Fruit fly (Drosophila melanogaster) whole organism, embryonic: ENCODE results near the gene spz5.

Source experiments
- ATbp ChIP-seq: fragments of 200-800 bp; sonication (Bioruptor generic); optimal IDR thresholded peaks from 2 replicates; lab custom pipeline; 2017; ENCODE audit warnings: missing biosample characterization, mild to moderate bottlenecking, missing genetic modification characterization, missing genetic modification reagents
- Awh ChIP-seq: fragments of 200-800 bp; sonication (Bioruptor generic); IDR thresholded peaks from 2 replicates; pipeline ENCODE4, ENCODE4 v1.3.6; 2022; ENCODE audit warnings: missing biosample characterization, missing genetic modification characterization
- Bgb ChIP-seq: fragments of 200-800 bp; sonication (Bioruptor generic); IDR thresholded peaks from 2 replicates; pipeline ENCODE4 v1.3.6; 2022; ENCODE audit warnings: missing biosample characterization, missing genetic modification characterization; ENCODE audit not compliant: partially characterized antibody
- CG1024 ChIP-seq: fragments of 200-800 bp; sonication (Bioruptor generic); IDR thresholded peaks from 2 replicates; pipeline ENCODE4 v1.3.6; 2022; ENCODE audit warnings: missing biosample characterization, missing genetic modification characterization
- CG10267 ChIP-seq: fragments of 200-800 bp; sonication (Bioruptor generic); optimal IDR thresholded peaks from 2 replicates; lab custom pipeline; 2018; ENCODE audit warnings: missing biosample characterization, mild to moderate bottlenecking, missing genetic modification characterization, moderate library complexity
- CG11093 ChIP-seq: fragments of 200-800 bp; sonication (Bioruptor generic); IDR thresholded peaks from 3 replicates; pipeline ENCODE4 v1.3.6; 2022; ENCODE audit warnings: missing biosample characterization, missing genetic modification characterization
- CG12155 ChIP-seq: fragments of 200-800 bp; sonication (Bioruptor generic); optimal IDR thresholded peaks from 3 replicates; lab custom pipeline; 2016; ENCODE audit warnings: missing biosample characterization, missing genetic modification characterization
- CG13424 ChIP-seq: fragments of 200-800 bp; sonication (Bioruptor generic); optimal IDR thresholded peaks from 2 replicates; lab custom pipeline; 2019; ENCODE audit warnings: missing biosample characterization, mild to moderate bottlenecking, missing genetic modification characterization, moderate library complexity
- CG18262 ChIP-seq: fragments of 200-800 bp; optimal IDR thresholded peaks from 3 replicates; lab custom pipeline; 2019; ENCODE audit warnings: missing biosample characterization, mild to moderate bottlenecking, missing genetic modification characterization, moderate library complexity
- CG2116 ChIP-seq: fragments of 200-800 bp; sonication (Bioruptor generic); optimal IDR thresholded peaks from 3 replicates; lab custom pipeline; 2018; ENCODE audit warnings: missing biosample characterization, mild to moderate bottlenecking, missing genetic modification characterization
- CG32767 ChIP-seq: fragments of 200-800 bp; sonication (Bioruptor generic); IDR thresholded peaks from 2 replicates; pipeline ENCODE4 v1.3.6; 2022; ENCODE audit warnings: missing biosample characterization, missing genetic modification characterization
- CG3838 ChIP-seq: fragments of 200-800 bp; sonication (Bioruptor generic); optimal IDR thresholded peaks from 3 replicates; lab custom pipeline; 2016; ENCODE audit warnings: missing biosample characterization, missing genetic modification characterization
- CG4854 ChIP-seq: fragments of 200-800 bp; sonication (Bioruptor generic); optimal IDR thresholded peaks from 2 replicates; lab custom pipeline; 2016; ENCODE audit warnings: missing biosample characterization, missing genetic modification characterization, inconsistent platforms
- CG6683 ChIP-seq: fragments of 200-800 bp; sonication (Bioruptor generic); optimal IDR thresholded peaks from 2 replicates; lab custom pipeline; 2017; ENCODE audit warnings: missing biosample characterization, mild to moderate bottlenecking, missing genetic modification characterization, missing genetic modification reagents
- CG6689 ChIP-seq: fragments of 200-800 bp; sonication (Bioruptor generic); IDR thresholded peaks from 2 replicates; pipeline ENCODE4 v1.3.6; 2022; ENCODE audit warnings: missing biosample characterization, missing genetic modification characterization
- CG7271 ChIP-seq: fragments of 200-800 bp; sonication (Bioruptor generic); optimal IDR thresholded peaks from 2 replicates; lab custom pipeline; 2018; ENCODE audit warnings: missing biosample characterization, mild to moderate bottlenecking, missing genetic modification characterization, moderate library complexity
- CTCF ChIP-seq: fragments of 200-800 bp; sonication (Bioruptor generic); optimal IDR thresholded peaks from 2 replicates; lab custom pipeline; 2017; ENCODE audit warnings: missing biosample characterization, mild to moderate bottlenecking, missing genetic modification characterization, moderate library complexity
- Dll ChIP-seq: fragments of 200-800 bp; sonication (Bioruptor generic); IDR thresholded peaks from 4 replicates; pipeline ENCODE4 v1.3.6; 2022; ENCODE audit warnings: missing biosample characterization, missing genetic modification characterization; ENCODE audit not compliant: partially characterized antibody
- Drgx ChIP-seq: fragments of 200-800 bp; sonication (Bioruptor generic); IDR thresholded peaks from 2 replicates; pipeline ENCODE4 v1.3.6; 2022; ENCODE audit warnings: missing biosample characterization, missing genetic modification characterization
- E2f2 ChIP-seq: fragments of 200-800 bp; sonication (Bioruptor generic); IDR thresholded peaks from 2 replicates; pipeline ENCODE4 v1.3.6; 2022; ENCODE audit warnings: missing biosample characterization, missing genetic modification characterization
- Elba2 ChIP-seq: fragments of 200-800 bp; sonication (Bioruptor generic); optimal IDR thresholded peaks from 3 replicates; lab custom pipeline; 2016; ENCODE audit warnings: missing biosample characterization, missing genetic modification characterization
- Fer3 ChIP-seq: fragments of 200-800 bp; sonication (Bioruptor generic); optimal IDR thresholded peaks from 2 replicates; lab custom pipeline; 2018; ENCODE audit warnings: missing biosample characterization, mild to moderate bottlenecking, missing genetic modification characterization, moderate library complexity
- HLHmδ ChIP-seq: fragments of 200-800 bp; sonication (Bioruptor generic); optimal IDR thresholded peaks from 2 replicates; lab custom pipeline; 2018; ENCODE audit warnings: missing biosample characterization, mild to moderate bottlenecking, missing genetic modification characterization, moderate library complexity
- HmgD ChIP-seq: fragments of 200-800 bp; sonication (Bioruptor generic); optimal IDR thresholded peaks from 3 replicates; lab custom pipeline; 2016; ENCODE audit warnings: missing biosample characterization, missing genetic modification characterization
- MESR4 ChIP-seq: fragments of 200-800 bp; sonication (Bioruptor generic); optimal IDR thresholded peaks from 2 replicates; lab custom pipeline; 2018; ENCODE audit warnings: missing biosample characterization, mild to moderate bottlenecking, missing genetic modification characterization, moderate library complexity
- Med ChIP-seq: fragments of 200-800 bp; sonication (Bioruptor generic); peaks from one replicate; lab custom pipeline; 2016; ENCODE audit warnings: missing biosample characterization, missing genetic modification characterization, mild to moderate bottlenecking, inconsistent platforms, moderate library complexity
- NC2α ChIP-seq: fragments of 200-800 bp; sonication (Bioruptor generic); optimal IDR thresholded peaks from 2 replicates; lab custom pipeline; 2016; ENCODE audit warnings: missing biosample characterization, missing genetic modification characterization
- Neu2 ChIP-seq: fragments of 200-800 bp; sonication (Bioruptor generic); optimal IDR thresholded peaks from 3 replicates; lab custom pipeline; 2016; ENCODE audit warnings: missing biosample characterization, missing genetic modification characterization, borderline replicate concordance
- Pdp1 ChIP-seq, 2 experiments: fragments of 200-800 bp; sonication (Bioruptor generic); optimal IDR thresholded peaks; 3 replicates each; lab custom pipeline; 2016; ENCODE audit warnings: missing biosample characterization in 2 of 2, missing genetic modification characterization in 2 of 2, mild to moderate bottlenecking in 1 of 2, moderate library complexity in 1 of 2
- Sry-β ChIP-seq: fragments of 200-800 bp; sonication (Bioruptor generic); optimal IDR thresholded peaks from 2 replicates; lab custom pipeline; 2018; ENCODE audit warnings: missing biosample characterization, mild to moderate bottlenecking, missing genetic modification characterization, moderate library complexity
- amos ChIP-seq: fragments of 200-800 bp; sonication (Bioruptor generic); IDR thresholded peaks from 2 replicates; pipeline ENCODE4 v1.3.6; 2022; ENCODE audit warnings: missing biosample characterization, missing genetic modification characterization; ENCODE audit not compliant: partially characterized antibody
- cato ChIP-seq: fragments of 200-800 bp; sonication (Bioruptor generic); optimal IDR thresholded peaks from 2 replicates; lab custom pipeline; 2016; ENCODE audit warnings: missing biosample characterization, missing genetic modification characterization, borderline replicate concordance
- chm ChIP-seq: fragments of 200-800 bp; sonication (Bioruptor generic); IDR thresholded peaks from 2 replicates; pipeline ENCODE4 v1.3.6; 2022; ENCODE audit warnings: missing biosample characterization, missing genetic modification characterization
- crc ChIP-seq: fragments of 200-800 bp; sonication (Bioruptor generic); optimal IDR thresholded peaks from 2 replicates; lab custom pipeline; 2016; ENCODE audit warnings: missing biosample characterization, missing genetic modification characterization
- dm ChIP-seq: fragments of 200-800 bp; sonication (Bioruptor generic); optimal IDR thresholded peaks from 3 replicates; lab custom pipeline; 2016; ENCODE audit warnings: missing biosample characterization, missing genetic modification characterization
- dmrt99B ChIP-seq: fragments of 200-800 bp; sonication (Bioruptor generic); optimal IDR thresholded peaks from 2 replicates; lab custom pipeline; 2018; ENCODE audit warnings: missing biosample characterization, mild to moderate bottlenecking, missing genetic modification characterization, moderate library complexity
- gce ChIP-seq: fragments of 200-800 bp; sonication (Bioruptor generic); IDR thresholded peaks from 3 replicates; pipeline ENCODE4 v1.3.6; 2022; ENCODE audit warnings: missing biosample characterization, missing genetic modification characterization
- gcm ChIP-seq: fragments of 200-800 bp; sonication (Bioruptor generic); optimal IDR thresholded peaks from 2 replicates; lab custom pipeline; 2019; ENCODE audit warnings: missing biosample characterization, mild to moderate bottlenecking, missing genetic modification characterization, moderate library complexity
- hb ChIP-seq: fragments of 200-800 bp; sonication (Bioruptor generic); IDR thresholded peaks from 3 replicates; pipeline ENCODE4 v1.3.6; 2022; ENCODE audit warnings: missing biosample characterization, missing genetic modification characterization; ENCODE audit not compliant: partially characterized antibody
- her ChIP-seq: fragments of 200-800 bp; sonication (Bioruptor generic); optimal IDR thresholded peaks from 2 replicates; lab custom pipeline; 2016; ENCODE audit warnings: missing biosample characterization, missing genetic modification characterization
- luna ChIP-seq: fragments of 200-800 bp; sonication (Bioruptor generic); optimal IDR thresholded peaks from 2 replicates; lab custom pipeline; 2016; ENCODE audit warnings: missing biosample characterization, missing genetic modification characterization
- pan ChIP-seq, 4 experiments: fragments of >200 bp in 3 of 4; fragments of 200-800 bp in 1 of 4; sonication (Bioruptor generic) in 1 of 4; optimal IDR thresholded peaks in 3 of 4; IDR thresholded peaks in 1 of 4; 2 replicates each; pipeline versions ENCODE4 v1.3.6 to Lab custom; 2017 to 2022; ENCODE audit warnings: missing biosample characterization in 2 of 4, missing genetic modification characterization in 2 of 4, mixed read lengths in 1 of 4
- pita ChIP-seq: fragments of 200-800 bp; sonication (Bioruptor generic); optimal IDR thresholded peaks from 2 replicates; lab custom pipeline; 2017; ENCODE audit warnings: missing biosample characterization, mild to moderate bottlenecking, missing genetic modification characterization
- salm ChIP-seq: fragments of 200-800 bp; sonication (Bioruptor generic); optimal IDR thresholded peaks from 2 replicates; lab custom pipeline; 2018; ENCODE audit warnings: missing biosample characterization, mild to moderate bottlenecking, missing genetic modification characterization
- sim ChIP-seq: fragments of 200-800 bp; sonication (Bioruptor generic); IDR thresholded peaks from 2 replicates; pipeline ENCODE4 v1.3.6; 2022; ENCODE audit warnings: missing biosample characterization, missing genetic modification characterization
- slbo ChIP-seq: fragments of 200-800 bp; sonication (Bioruptor generic); IDR thresholded peaks from 2 replicates; pipeline ENCODE4 v1.3.6; 2022; ENCODE audit warnings: missing biosample characterization, missing genetic modification characterization
- sqz ChIP-seq: fragments of 200-800 bp; sonication (Bioruptor generic); optimal IDR thresholded peaks from 3 replicates; lab custom pipeline; 2018; ENCODE audit warnings: missing biosample characterization, mild to moderate bottlenecking, missing genetic modification characterization
- stc ChIP-seq: fragments of 200-800 bp; sonication (Bioruptor generic); IDR thresholded peaks from 2 replicates; pipeline ENCODE4 v1.3.6; 2022; ENCODE audit warnings: missing biosample characterization, missing genetic modification characterization
- ttk ChIP-seq: fragments of 200-800 bp; sonication (Bioruptor generic); IDR thresholded peaks from 2 replicates; pipeline ENCODE4 v2.1.2; 2022; ENCODE audit warnings: missing biosample characterization, missing genetic modification characterization
- tup ChIP-seq: fragments of 200-800 bp; sonication (Bioruptor generic); optimal IDR thresholded peaks from 2 replicates; lab custom pipeline; 2016; ENCODE audit warnings: missing biosample characterization, mild to moderate bottlenecking, missing genetic modification characterization, moderate library complexity
- zen2 ChIP-seq: fragments of 200-800 bp; sonication (Bioruptor generic); IDR thresholded peaks from 3 replicates; pipeline ENCODE4 v1.3.6; 2022; ENCODE audit warnings: missing biosample characterization, missing genetic modification characterization; ENCODE audit not compliant: partially characterized antibody

Gene spz5

dm6 chr3L:2851771-2852170 lies 40.2 kb downstream of the spz5 start (continued):
- TF ChIP-seq pan (optimal IDR thresholded peaks at IDR 0.05; lab: Kevin White, UChicago) (no peak), pan (GFP tag; optimal IDR thresholded peaks at IDR 0.05 in 1 of 2, IDR thresholded peaks at IDR 0.05 in 1 of 2) (no peak), stc (GFP tag; lab: Robert Waterston, UW) (no peak), CG2116 (GFP tag; lab: Kevin White, UChicago) (peak; percentile 37), slbo (peak; percentile 89), ATbp (no peak), MESR4 (GFP tag; lab: Kevin White, UChicago) (no peak), dm (GFP tag; lab: Kevin White, UChicago) (peak; percentile 26), her (peak; percentile 57), sqz (GFP tag; lab: Kevin White, UChicago) (no peak), gcm (GFP tag; lab: Kevin White, UChicago) (no peak), Neu2 (GFP tag; lab: Kevin White, UChicago) (no peak), CG1024 (GFP tag; lab: Robert Waterston, UW) (peak; percentile 19; the same call in 1 of the 2 replicates), CG7271 (tag; lab: Kevin White, UChicago) (no peak), salm (tag; lab: Kevin White, UChicago) (no peak), pita (peak; percentile 95), Pdp1 (GFP tag; optimal IDR thresholded peaks at IDR 0.05; lab: Kevin White, UChicago) (peak; percentile 66 to 70), Awh (GFP tag; lab: Robert Waterston, UW) (no peak), tup (GFP tag; lab: Kevin White, UChicago) (no peak), NC2α (GFP tag; lab: Kevin White, UChicago) (peak; percentile 69), CG4854 (GFP tag; lab: Kevin White, UChicago) (peak; percentile 49), CG11093 (GFP tag; lab: Robert Waterston, UW) (no peak), sim (GFP tag; lab: Robert Waterston, UW) (no peak), gce (no peak), HLHmδ (GFP tag; lab: Kevin White, UChicago) (peak; percentile 69), Fer3 (tag; lab: Kevin White, UChicago) (no peak), amos (peak; percentile 83), chm (GFP tag; lab: Robert Waterston, UW) (no peak; the same call in 1 of the 2 replicates), CG13424 (tag; lab: Kevin White, UChicago) (peak; percentile 52), zen2 (GFP tag; lab: Robert Waterston, UW) (no peak), E2f2 (GFP tag; lab: Robert Waterston, UW) (peak; percentile 34; the same call in 1 of the 2 replicates), Bgb (GFP tag; lab: Robert Waterston, UW) (peak; percentile 84), Dll (GFP tag; lab: Robert Waterston, UW) (no peak), CG32767 (peak; percentile 72), CG6689 (GFP tag; lab: Robert Waterston, UW) (no peak), crc (GFP tag; lab: Kevin White, UChicago) (no peak), CG3838 (GFP tag; lab: Kevin White, UChicago) (no peak), CG12155 (GFP tag; lab: Kevin White, UChicago) (peak; percentile 57), luna (GFP tag; lab: Kevin White, UChicago) (peak; percentile 44), CG6683 (GFP tag; lab: Kevin White, UChicago) (no peak), Med (GFP tag; lab: Kevin White, UChicago) (peak; percentile 96), Sry-β (GFP tag; lab: Kevin White, UChicago) (no peak), Drgx (no peak), hb (GFP tag; lab: Robert Waterston, UW) (no peak), Elba2 (GFP tag; lab: Kevin White, UChicago) (no peak), ttk (GFP tag; lab: Robert Waterston, UW) (peak; percentile 53), dmrt99B (tag; lab: Kevin White, UChicago) (no peak), cato (GFP tag; lab: Kevin White, UChicago) (peak; percentile 52), CG18262 (peak; percentile 31), CTCF (GFP tag; lab: Kevin White, UChicago) (peak; percentile 99), HmgD (peak; percentile 82), CG10267 (tag; lab: Kevin White, UChicago) (peak; percentile 59)
